Fruit fly (Drosophila melanogaster): ENCODE measurements around the gene RecQ5.

RecQ5 gene

dm6 chr3L:14661567-14662258 is 29.8 kb upstream of the RecQ5 start (continued):
- TF ChIP-seq CkIIα-i1 (GFP tag; IDR thresholded peaks at IDR 0.05): no peak
- peak; percentile 98 for TF ChIP-seq abd-A (tag; optimal IDR thresholded peaks at IDR 0.05)
- TF ChIP-seq HLH54F (GFP tag; optimal IDR thresholded peaks at IDR 0.05): peak; percentile 69
- TF ChIP-seq cas (GFP tag; IDR thresholded peaks at IDR 0.05): 0 out of 2 replicates have a peak, but pooled peaks have one; percentile 14
- TF ChIP-seq CG32767 (GFP tag; IDR thresholded peaks at IDR 0.05): peak; percentile 75; the same call in 1 of the 2 replicates
- peak; percentile 63 for TF ChIP-seq sd (tag; optimal IDR thresholded peaks at IDR 0.05)
- peak; percentile 15 for TF ChIP-seq CG17802 (tag; optimal IDR thresholded peaks at IDR 0.05)
- peak; percentile 87 for TF ChIP-seq CG13424 (tag; optimal IDR thresholded peaks at IDR 0.05)
- TF ChIP-seq ken (GFP tag; IDR thresholded peaks at IDR 0.05): peak; percentile 74; the same call in 2 of the 3 replicates
- TF ChIP-seq CG42726 (GFP tag; IDR thresholded peaks at IDR 0.05; ENCODE audit: partially characterized antibody): no peak
- TF ChIP-seq ewg (GFP tag; optimal IDR thresholded peaks at IDR 0.05): peak; percentile 78
- TF ChIP-seq tgo (GFP tag; IDR thresholded peaks at IDR 0.05): peak; percentile 84
- TF ChIP-seq cato (GFP tag; optimal IDR thresholded peaks at IDR 0.05; ENCODE audit: borderline replicate concordance): peak; percentile 45
- TF ChIP-seq ato (GFP tag; IDR thresholded peaks at IDR 0.05; ENCODE audit: partially characterized antibody): no peak
- peak; percentile 60 for TF ChIP-seq CG10543 (GFP tag; optimal IDR thresholded peaks at IDR 0.05)
- TF ChIP-seq rib (GFP tag; IDR thresholded peaks at IDR 0.05): peak; percentile 66; the same call in 1 of the 2 replicates
- TF ChIP-seq CG2875 (GFP tag; optimal IDR thresholded peaks at IDR 0.05): peak; percentile 67
- peak; percentile 91 for TF ChIP-seq Fer1 (GFP tag; optimal IDR thresholded peaks at IDR 0.05)
- TF ChIP-seq unpg (GFP tag; optimal IDR thresholded peaks at IDR 0.05): peak; percentile 81
- peak; percentile 78 for TF ChIP-seq CG12769 (tag; optimal IDR thresholded peaks at IDR 0.05)
- peak; percentile 89 for TF ChIP-seq gem (tag; optimal IDR thresholded peaks at IDR 0.05)
- peak; percentile 22 for TF ChIP-seq CG10274 (GFP tag; optimal IDR thresholded peaks at IDR 0.05)
- TF ChIP-seq lmd (GFP tag; IDR thresholded peaks at IDR 0.05): peak; percentile 88
- TF ChIP-seq Nf-YB (GFP tag; optimal IDR thresholded peaks at IDR 0.05): peak; percentile 50
- TF ChIP-seq CG4820 (GFP tag; optimal IDR thresholded peaks at IDR 0.05): peak; percentile 66
- TF ChIP-seq caup (GFP tag; optimal IDR thresholded peaks at IDR 0.05; ENCODE audit: severe bottlenecking): peak; percentile 76
- TF ChIP-seq maf-S (GFP tag; optimal IDR thresholded peaks at IDR 0.05): peak; percentile 66
- TF ChIP-seq CG9876 (GFP tag; optimal IDR thresholded peaks at IDR 0.05): peak; percentile 29
- TF ChIP-seq Med (GFP tag): peak; percentile 94
- peak; percentile 55; the same call in 1 of the 2 replicates for TF ChIP-seq E2f2 (GFP tag; IDR thresholded peaks at IDR 0.05)
- TF ChIP-seq NFAT (GFP tag; IDR thresholded peaks at IDR 0.05): peak; percentile 66
- peak; percentile 72 for TF ChIP-seq CG14710 (tag; optimal IDR thresholded peaks at IDR 0.05)
- peak; percentile 82 for TF ChIP-seq H2.0 (GFP tag; IDR thresholded peaks at IDR 0.05)
- TF ChIP-seq ham (GFP tag; IDR thresholded peaks at IDR 0.05): no peak
- 0 out of 2 replicates have a peak, but pooled peaks have one; percentile 33 for TF ChIP-seq CG8765 (GFP tag; IDR thresholded peaks at IDR 0.05)
- peak; percentile 85 for TF ChIP-seq CG2120 (GFP tag; optimal IDR thresholded peaks at IDR 0.05)
- TF ChIP-seq zfh1 (GFP tag; IDR thresholded peaks at IDR 0.05): peak; percentile 90
- peak; percentile 64; the same call in 1 of the 2 replicates for TF ChIP-seq CG5953 (GFP tag; IDR thresholded peaks at IDR 0.05)
- TF ChIP-seq nerfin-2 (GFP tag; IDR thresholded peaks at IDR 0.05; ENCODE audit: partially characterized antibody): no peak
- peak; percentile 59 for TF ChIP-seq CG10959 (GFP tag; IDR thresholded peaks at IDR 0.05)
- TF ChIP-seq sna (GFP tag; IDR thresholded peaks at IDR 0.05; ENCODE audit: partially characterized antibody): no peak
- TF ChIP-seq gsb-n (tag; optimal IDR thresholded peaks at IDR 0.05): peak; percentile 78
- peak; percentile 43 for TF ChIP-seq sug (tag; optimal IDR thresholded peaks at IDR 0.05)
- no peak for TF ChIP-seq ac (GFP tag; optimal IDR thresholded peaks at IDR 0.05)
- TF ChIP-seq HmgZ (tag; optimal IDR thresholded peaks at IDR 0.05): peak; percentile 76
- TF ChIP-seq CG11247 (GFP tag; IDR thresholded peaks at IDR 0.05): peak; percentile 82
- TF ChIP-seq CG6854 (GFP tag; optimal IDR thresholded peaks at IDR 0.05): peak; percentile 61
- peak; percentile 52 for TF ChIP-seq Spps (tag; optimal IDR thresholded peaks at IDR 0.05)
